ENCODE assay signal across 5 fruit fly cellular contexts in genomic region chr2L:11123499-11123898, dm6.
TF ChIP-seq lines count a peak whose summit lies in the region.

Csl4 (minus strand) TSS chr2L:11123567.
Nup160 (plus strand) TSS chr2L:11123777.

- TF ChIP-seq CTCF in whole organism, embryonic (GFP tag; optimal IDR thresholded peaks at IDR 0.05; lab: Kevin White, UChicago): peak; percentile 23

TF ChIP-seq in whole organism, adult, 20 proteins besides CTCF, POLR2A, EP300 and RAD21 (continues in another document):
- TF ChIP-seq cic (GFP tag; optimal IDR thresholded peaks at IDR 0.05; lab: Kevin White, UChicago) (peak; percentile 13), CG12768 (GFP tag; optimal IDR thresholded peaks at IDR 0.05; lab: Kevin White, UChicago) (peak; percentile 80), CG1620 (GFP tag; optimal IDR thresholded peaks at IDR 0.05; lab: Kevin White, UChicago) (peak; percentile 87), cnc (optimal IDR thresholded peaks at IDR 0.05; lab: Kevin White, UChicago) (no peak), CG33017 (tag; optimal IDR thresholded peaks at IDR 0.05; lab: Kevin White, UChicago) (peak; percentile 74), CG5204 (GFP tag; optimal IDR thresholded peaks at IDR 0.05; lab: Kevin White, UChicago) (no peak), tj (GFP tag; optimal IDR thresholded peaks at IDR 0.05; lab: Kevin White, UChicago) (peak; percentile 44), CG11617 (GFP tag; optimal IDR thresholded peaks at IDR 0.05; lab: Kevin White, UChicago) (peak; percentile 78), kay (GFP tag; lab: Kevin White, UChicago; ENCODE audit: borderline replicate concordance) (no peak), CG7045 (GFP tag; optimal IDR thresholded peaks at IDR 0.05; lab: Kevin White, UChicago) (peak; percentile 30), Mnt (GFP tag; optimal IDR thresholded peaks at IDR 0.05; lab: Kevin White, UChicago) (peak; percentile 99), Crg-1 (GFP tag; optimal IDR thresholded peaks at IDR 0.05; lab: Kevin White, UChicago) (peak; percentile 89), Hr96 (GFP tag; optimal IDR thresholded peaks at IDR 0.05; lab: Kevin White, UChicago) (peak; percentile 82), ovo (GFP tag; optimal IDR thresholded peaks at IDR 0.05; lab: Kevin White, UChicago) (peak; percentile 54), toe (GFP tag; optimal IDR thresholded peaks at IDR 0.05; lab: Kevin White, UChicago) (no peak), pad (GFP tag; optimal IDR thresholded peaks at IDR 0.05; lab: Kevin White, UChicago) (peak; percentile 66), CG7101 (tag; optimal IDR thresholded peaks at IDR 0.05; lab: Kevin White, UChicago) (peak; percentile 86), bab1 (GFP tag; optimal IDR thresholded peaks at IDR 0.05; lab: Kevin White, UChicago) (peak; percentile 86)

TF ChIP-seq in whole organism, embryonic, 481 proteins besides CTCF, POLR2A, EP300 and RAD21 (continues in another document):
- TF ChIP-seq Xbp1 (GFP tag; optimal IDR thresholded peaks at IDR 0.05; lab: Kevin White, UChicago) (peak; percentile 86), CG15601 (tag; optimal IDR thresholded peaks at IDR 0.05; lab: Kevin White, UChicago) (no peak), Six4 (GFP tag; optimal IDR thresholded peaks at IDR 0.05; lab: Kevin White, UChicago) (peak; percentile 57), vfl (GFP tag; optimal IDR thresholded peaks at IDR 0.05; lab: Kevin White, UChicago) (peak; percentile 87), crc (GFP tag; optimal IDR thresholded peaks at IDR 0.05; lab: Kevin White, UChicago) (peak; percentile 57), Hand (GFP tag; optimal IDR thresholded peaks at IDR 0.05; lab: Kevin White, UChicago) (no peak), CG8924 (tag; optimal IDR thresholded peaks at IDR 0.05; lab: Kevin White, UChicago) (peak; percentile 69), Lim3 (GFP tag; IDR thresholded peaks at IDR 0.05; lab: Robert Waterston, UW) (no peak), CG14667 (GFP tag; IDR thresholded peaks at IDR 0.05; lab: Robert Waterston, UW) (0 out of 2 replicates have a peak, but pooled peaks have one; percentile 34), CG8290 (GFP tag; optimal IDR thresholded peaks at IDR 0.05; lab: Kevin White, UChicago) (peak; percentile 63), CG8290 (tag; optimal IDR thresholded peaks at IDR 0.05; lab: Kevin White, UChicago) (no peak), her (GFP tag; optimal IDR thresholded peaks at IDR 0.05; lab: Kevin White, UChicago) (peak; percentile 84), fd102C (GFP tag; optimal IDR thresholded peaks at IDR 0.05; lab: Kevin White, UChicago) (no peak), z (GFP tag; IDR thresholded peaks at IDR 0.05; lab: Robert Waterston, UW) (no peak), E2f1 (GFP tag; IDR thresholded peaks at IDR 0.05; lab: Robert Waterston, UW) (peak; percentile 68), CG3163 (GFP tag; optimal IDR thresholded peaks at IDR 0.05; lab: Kevin White, UChicago) (peak; percentile 35), Atf6 (GFP tag; IDR thresholded peaks at IDR 0.05; lab: Robert Waterston, UW) (peak; percentile 65), CG10147 (GFP tag; optimal IDR thresholded peaks at IDR 0.05; lab: Kevin White, UChicago) (no peak), oc (tag; optimal IDR thresholded peaks at IDR 0.05; lab: Kevin White, UChicago) (no peak)

TF ChIP-seq in whole organism, prepupa, 60 proteins besides CTCF, POLR2A, EP300 and RAD21 (continues in another document):
- TF ChIP-seq CG6163 (GFP tag; IDR thresholded peaks at IDR 0.05; lab: Robert Waterston, UW) (peak; percentile 63; the same call in 1 of the 3 replicates), CG4318 (GFP tag; optimal IDR thresholded peaks at IDR 0.05; lab: Kevin White, UChicago) (no peak), CG32006 (GFP tag; optimal IDR thresholded peaks at IDR 0.05; lab: Kevin White, UChicago) (no peak), topi (GFP tag; optimal IDR thresholded peaks at IDR 0.05; lab: Kevin White, UChicago) (peak; percentile 84), CG6792 (GFP tag; optimal IDR thresholded peaks at IDR 0.05; lab: Kevin White, UChicago) (peak; percentile 70), Eip93F (GFP tag; optimal IDR thresholded peaks at IDR 0.05; lab: Kevin White, UChicago) (peak; percentile 31), Sox15 (GFP tag; optimal IDR thresholded peaks at IDR 0.05; lab: Kevin White, UChicago) (peak; percentile 50), fd59A (GFP tag; optimal IDR thresholded peaks at IDR 0.05; lab: Kevin White, UChicago) (no peak), Hr39 (GFP tag; optimal IDR thresholded peaks at IDR 0.05; lab: Kevin White, UChicago) (peak; percentile 88), achi (GFP tag; optimal IDR thresholded peaks at IDR 0.05; lab: Kevin White, UChicago) (peak; percentile 81), CG34406 (GFP tag; optimal IDR thresholded peaks at IDR 0.05; lab: Kevin White, UChicago) (peak; percentile 72), CG1621 (tag; optimal IDR thresholded peaks at IDR 0.05; lab: Kevin White, UChicago) (peak; percentile 68), CG11762 (GFP tag; optimal IDR thresholded peaks at IDR 0.05; lab: Kevin White, UChicago; ENCODE audit: insufficient read depth) (peak; percentile 58), fd85E (GFP tag; optimal IDR thresholded peaks at IDR 0.05; lab: Kevin White, UChicago) (no peak), CG15336 (GFP tag; IDR thresholded peaks at IDR 0.05; lab: Robert Waterston, UW) (peak; percentile 59), CG31627 (GFP tag; optimal IDR thresholded peaks at IDR 0.05; lab: Kevin White, UChicago) (peak; percentile 87), CG8319 (GFP tag; optimal IDR thresholded peaks at IDR 0.05; lab: Kevin White, UChicago) (peak; percentile 67), esn (GFP tag; optimal IDR thresholded peaks at IDR 0.05; lab: Kevin White, UChicago) (peak; percentile 87), CG11902 (GFP tag; optimal IDR thresholded peaks at IDR 0.05; lab: Kevin White, UChicago) (peak; percentile 51)

TF ChIP-seq in whole organism, pupa, 21 proteins besides CTCF, POLR2A, EP300 and RAD21:
- TF ChIP-seq CG15710 (tag; optimal IDR thresholded peaks at IDR 0.05; lab: Kevin White, UChicago) (peak; percentile 62), CG4496 (GFP tag; IDR thresholded peaks at IDR 0.05; lab: Robert Waterston, UW) (peak; percentile 77), Pif1A (GFP tag; optimal IDR thresholded peaks at IDR 0.05; lab: Kevin White, UChicago) (no peak), CG14655 (GFP tag; optimal IDR thresholded peaks at IDR 0.05; lab: Kevin White, UChicago) (no peak), CG34367 (tag; optimal IDR thresholded peaks at IDR 0.05; lab: Kevin White, UChicago) (peak; percentile 44), CG32121 (GFP tag; IDR thresholded peaks at IDR 0.05; lab: Robert Waterston, UW) (peak; percentile 70), EcR (GFP tag; optimal IDR thresholded peaks at IDR 0.05; lab: Kevin White, UChicago) (no peak), fd96Ca (GFP tag; IDR thresholded peaks at IDR 0.05; lab: Robert Waterston, UW) (peak; percentile 72; the same call in 2 of the 3 replicates), CG9948 (tag; optimal IDR thresholded peaks at IDR 0.05; lab: Kevin White, UChicago) (peak; percentile 37), Ets98B (GFP tag; IDR thresholded peaks at IDR 0.05; lab: Robert Waterston, UW) (peak; percentile 64; the same call in 1 of the 2 replicates), rn (GFP tag; IDR thresholded peaks at IDR 0.05; lab: Robert Waterston, UW) (0 out of 2 replicates have a peak, but pooled peaks have one; percentile 12), Snoo (tag; optimal IDR thresholded peaks at IDR 0.05; lab: Kevin White, UChicago) (peak; percentile 69)
TF ChIP-seq in whole organism, pupa: peak in this region for 9.

TF ChIP-seq in whole organism, wandering third instar larva, 38 proteins besides CTCF, POLR2A, EP300 and RAD21:
- TF ChIP-seq CG9705 (GFP tag; optimal IDR thresholded peaks at IDR 0.05; lab: Kevin White, UChicago) (peak; percentile 65), Hr83 (GFP tag; optimal IDR thresholded peaks at IDR 0.05; lab: Kevin White, UChicago; ENCODE audit: poor library complexity, severe bottlenecking) (peak; percentile 82), CG32264 (GFP tag; optimal IDR thresholded peaks at IDR 0.05; lab: Kevin White, UChicago) (peak; percentile 46), jim (GFP tag; optimal IDR thresholded peaks at IDR 0.05; lab: Kevin White, UChicago) (no peak), HLH106 (tag; optimal IDR thresholded peaks at IDR 0.05; lab: Kevin White, UChicago) (peak; percentile 78), woc (GFP tag; optimal IDR thresholded peaks at IDR 0.05; lab: Kevin White, UChicago) (peak; percentile 86), OdsH (GFP tag; optimal IDR thresholded peaks at IDR 0.05; lab: Kevin White, UChicago) (peak; percentile 79), Myc (optimal IDR thresholded peaks at IDR 0.05; lab: Kevin White, UChicago) (peak; percentile 69), psq (GFP tag; optimal IDR thresholded peaks at IDR 0.05; lab: Kevin White, UChicago) (peak; percentile 73), Dif (GFP tag; optimal IDR thresholded peaks at IDR 0.05; lab: Kevin White, UChicago; ENCODE audit: partially characterized antibody) (no peak), ey (GFP tag; optimal IDR thresholded peaks at IDR 0.05; lab: Kevin White, UChicago) (peak; percentile 87), dsf (GFP tag; optimal IDR thresholded peaks at IDR 0.05; lab: Kevin White, UChicago; ENCODE audit: borderline replicate concordance) (peak; percentile 84), br (GFP tag; optimal IDR thresholded peaks at IDR 0.05; lab: Kevin White, UChicago) (no peak), GATAd (GFP tag; optimal IDR thresholded peaks at IDR 0.05; lab: Kevin White, UChicago) (peak; percentile 67), Mio (GFP tag; optimal IDR thresholded peaks at IDR 0.05; lab: Kevin White, UChicago) (peak; percentile 53), sv (GFP tag; optimal IDR thresholded peaks at IDR 0.05; lab: Kevin White, UChicago) (peak; percentile 84), foxo (GFP tag; optimal IDR thresholded peaks at IDR 0.05; lab: Kevin White, UChicago) (peak; percentile 4 to 92), dl (GFP tag; optimal IDR thresholded peaks at IDR 0.05; lab: Kevin White, UChicago; ENCODE audit: insufficient read depth in 1 of 2, partially characterized antibody in 2 of 2) (no peak)
